Fruit fly (Drosophila melanogaster) whole organism, prepupa: ENCODE measurements around the gene CG13282.

Source experiments
- CG10669 ChIP-seq: fragments of 200-800 bp; sonication (Bioruptor generic); optimal IDR thresholded peaks from 3 replicates; lab custom pipeline; 2018; ENCODE audit warnings: missing biosample characterization, mild to moderate bottlenecking, missing genetic modification characterization, moderate library complexity
- CG11294 ChIP-seq: fragments of 200-800 bp; sonication (Bioruptor generic); IDR thresholded peaks from 2 replicates; pipeline ENCODE4 v1.3.6; 2022; ENCODE audit warnings: missing biosample characterization, missing genetic modification characterization
- CG11902 ChIP-seq: fragments of 200-800 bp; sonication (Bioruptor generic); optimal IDR thresholded peaks from 3 replicates; lab custom pipeline; 2016; ENCODE audit warnings: missing biosample characterization, missing genetic modification characterization
- CG15336 ChIP-seq: fragments of 200-800 bp; sonication (Bioruptor generic); IDR thresholded peaks from 2 replicates; pipeline ENCODE4 v1.3.6; 2022; ENCODE audit warnings: missing biosample characterization, missing genetic modification characterization
- CG1621 ChIP-seq: fragments of 200-800 bp; sonication (Bioruptor generic); optimal IDR thresholded peaks from 3 replicates; lab custom pipeline; 2018; ENCODE audit warnings: missing biosample characterization, mild to moderate bottlenecking, missing genetic modification characterization
- CG16779 ChIP-seq: fragments of 200-800 bp; sonication (Bioruptor generic); optimal IDR thresholded peaks from 3 replicates; lab custom pipeline; 2017; ENCODE audit warnings: missing biosample characterization, mild to moderate bottlenecking, missing genetic modification characterization
- CG3032 ChIP-seq: fragments of 200-800 bp; optimal IDR thresholded peaks from 2 replicates; lab custom pipeline; 2019; ENCODE audit warnings: missing biosample characterization, mild to moderate bottlenecking, missing genetic modification characterization, moderate library complexity
- CG31627 ChIP-seq: fragments of 200-800 bp; sonication (Bioruptor generic); optimal IDR thresholded peaks from 3 replicates; lab custom pipeline; 2016; ENCODE audit warnings: missing biosample characterization, missing genetic modification characterization
- CG34406 ChIP-seq: fragments of 200-800 bp; sonication (Bioruptor generic); optimal IDR thresholded peaks from 3 replicates; lab custom pipeline; 2016; ENCODE audit warnings: missing biosample characterization, missing genetic modification characterization
- CG6276 ChIP-seq: fragments of 200-800 bp; sonication (Bioruptor generic); optimal IDR thresholded peaks from 2 replicates; lab custom pipeline; 2017; ENCODE audit warnings: missing biosample characterization, mild to moderate bottlenecking, missing genetic modification characterization
- CG6792 ChIP-seq: fragments of 200-800 bp; sonication (Bioruptor generic); optimal IDR thresholded peaks from 3 replicates; lab custom pipeline; 2016; ENCODE audit warnings: missing biosample characterization, missing genetic modification characterization
- CG6808 ChIP-seq: fragments of 200-800 bp; sonication (Bioruptor generic); optimal IDR thresholded peaks from 3 replicates; lab custom pipeline; 2017; ENCODE audit warnings: missing biosample characterization, missing genetic modification characterization, mild to moderate bottlenecking, moderate library complexity, missing genetic modification reagents
- CG6854 ChIP-seq: fragments of 200-800 bp; sonication (Bioruptor generic); optimal IDR thresholded peaks from 2 replicates; lab custom pipeline; 2017; ENCODE audit warnings: missing biosample characterization, mild to moderate bottlenecking, missing genetic modification characterization
- CG7368 ChIP-seq: fragments of 200-800 bp; sonication (Bioruptor generic); optimal IDR thresholded peaks from 3 replicates; lab custom pipeline; 2016; ENCODE audit warnings: missing biosample characterization, missing genetic modification characterization
- CG8119 ChIP-seq: fragments of 200-800 bp; sonication (Bioruptor generic); IDR thresholded peaks from 3 replicates; pipeline ENCODE4 v1.3.6; 2022; ENCODE audit warnings: missing biosample characterization, missing genetic modification characterization
- CG8319 ChIP-seq: fragments of 200-800 bp; sonication (Bioruptor generic); optimal IDR thresholded peaks from 3 replicates; lab custom pipeline; 2016; ENCODE audit warnings: missing biosample characterization, missing genetic modification characterization
- CG9139 ChIP-seq: fragments of 200-800 bp; sonication (Bioruptor generic); optimal IDR thresholded peaks from 3 replicates; lab custom pipeline; 2017; ENCODE audit warnings: missing biosample characterization, mild to moderate bottlenecking, missing genetic modification characterization
- Eip75B ChIP-seq: fragments of 200-800 bp; sonication (Bioruptor generic); optimal IDR thresholded peaks from 3 replicates; lab custom pipeline; 2016; ENCODE audit warnings: missing biosample characterization, missing genetic modification characterization
- Eip78C ChIP-seq: fragments of 200-800 bp; sonication (Bioruptor generic); peaks from one replicate; lab custom pipeline; 2016; ENCODE audit warnings: missing biosample characterization, missing genetic modification characterization
- Eip93F ChIP-seq: fragments of 200-800 bp; sonication (Bioruptor generic); optimal IDR thresholded peaks from 2 replicates; lab custom pipeline; 2016; ENCODE audit warnings: missing biosample characterization, mild to moderate bottlenecking, missing genetic modification characterization
- Ets21C ChIP-seq: fragments of 200-800 bp; sonication (Bioruptor generic); optimal IDR thresholded peaks from 3 replicates; lab custom pipeline; 2016; ENCODE audit warnings: missing biosample characterization, missing genetic modification characterization
- Gug ChIP-seq: fragments of 200-800 bp; sonication (Bioruptor generic); IDR thresholded peaks from 2 replicates; pipeline ENCODE4 v1.3.6; 2022; ENCODE audit warnings: missing biosample characterization, missing genetic modification characterization
- Hr38 ChIP-seq: sonication (Bioruptor generic); optimal IDR thresholded peaks from 2 replicates; lab custom pipeline; 2016; ENCODE audit warnings: missing biosample characterization, missing genetic modification characterization
- Hr39 ChIP-seq: fragments of 200-800 bp; sonication (Bioruptor generic); optimal IDR thresholded peaks from 2 replicates; lab custom pipeline; 2016; ENCODE audit warnings: missing biosample characterization, missing genetic modification characterization
- Lpt ChIP-seq: fragments of 200-800 bp; sonication (Bioruptor generic); optimal IDR thresholded peaks from 3 replicates; lab custom pipeline; 2016; ENCODE audit warnings: missing biosample characterization, missing genetic modification characterization
- Met ChIP-seq: fragments of 200-800 bp; sonication (Bioruptor generic); optimal IDR thresholded peaks from 3 replicates; lab custom pipeline; 2016; ENCODE audit warnings: missing biosample characterization, missing genetic modification characterization
- Sox14 ChIP-seq: fragments of 200-800 bp; sonication (Bioruptor generic); optimal IDR thresholded peaks from 3 replicates; lab custom pipeline; 2016; ENCODE audit warnings: missing biosample characterization, missing genetic modification characterization
- Sox15 ChIP-seq: fragments of 200-800 bp; sonication (Bioruptor generic); optimal IDR thresholded peaks from 3 replicates; lab custom pipeline; 2016; ENCODE audit warnings: missing biosample characterization, missing genetic modification characterization
- achi ChIP-seq: fragments of 200-800 bp; sonication (Bioruptor generic); optimal IDR thresholded peaks from 3 replicates; lab custom pipeline; 2016; ENCODE audit warnings: missing biosample characterization, missing genetic modification characterization
- cyc ChIP-seq: fragments of 200-800 bp; sonication (Bioruptor generic); optimal IDR thresholded peaks from 3 replicates; lab custom pipeline; 2016; ENCODE audit warnings: missing biosample characterization, missing genetic modification characterization
- dac ChIP-seq: fragments of 200-800 bp; sonication (Bioruptor generic); optimal IDR thresholded peaks from 2 replicates; lab custom pipeline; 2017; ENCODE audit warnings: missing biosample characterization, mild to moderate bottlenecking, missing genetic modification characterization
- esn ChIP-seq: fragments of 200-800 bp; sonication (Bioruptor generic); optimal IDR thresholded peaks from 2 replicates; lab custom pipeline; 2016; ENCODE audit warnings: missing biosample characterization, mild to moderate bottlenecking, missing genetic modification characterization, moderate library complexity
- fd59A ChIP-seq: fragments of 200-800 bp; sonication (Bioruptor generic); optimal IDR thresholded peaks from 2 replicates; lab custom pipeline; 2017; ENCODE audit warnings: missing biosample characterization, mild to moderate bottlenecking, missing genetic modification characterization, missing genetic modification reagents
- fd85E ChIP-seq: fragments of 200-800 bp; sonication (Bioruptor generic); optimal IDR thresholded peaks from 3 replicates; lab custom pipeline; 2016; ENCODE audit warnings: missing biosample characterization, missing genetic modification characterization
- pdm3 ChIP-seq: fragments of 200-800 bp; sonication (Bioruptor generic); optimal IDR thresholded peaks from 3 replicates; lab custom pipeline; 2016; ENCODE audit warnings: missing biosample characterization, missing genetic modification characterization
- salr ChIP-seq, 2 experiments: fragments of 200-800 bp; sonication (Bioruptor generic); optimal IDR thresholded peaks; 3 replicates each; lab custom pipeline; 2016 to 2018; ENCODE audit warnings: missing biosample characterization in 2 of 2, missing genetic modification characterization in 2 of 2, mild to moderate bottlenecking in 1 of 2
- ss ChIP-seq, 2 experiments: fragments of 200-800 bp; sonication (Bioruptor generic); optimal IDR thresholded peaks; 2 replicates in 1 of 2; 3 replicates in 1 of 2; lab custom pipeline; 2017 to 2018; ENCODE audit warnings: mild to moderate bottlenecking in 2 of 2, missing biosample characterization in 2 of 2, missing genetic modification characterization in 2 of 2, moderate library complexity in 1 of 2

CG13282 gene

dm6 chr2L:16857131-16857530, 22.8 kb upstream of the CG13282 start:
- TF ChIP-seq esn (no peak), Eip93F (GFP tag; lab: Kevin White, UChicago) (no peak), CG11294 (no peak), CG9139 (GFP tag; lab: Kevin White, UChicago) (no peak), CG3032 (tag; lab: Kevin White, UChicago) (no peak), Sox15 (GFP tag; lab: Kevin White, UChicago) (no peak), pdm3 (no peak), ss (GFP tag; optimal IDR thresholded peaks at IDR 0.05; lab: Kevin White, UChicago) (no peak), CG6808 (GFP tag; lab: Kevin White, UChicago) (no peak)

dm6 chr2L:16852318-16852932, 18.1 kb upstream of the CG13282 start, which contains the start of gene CG31810:
Gene CG31810, minus strand, starts transcription at chr2L:16852368.
- TF ChIP-seq fd85E (GFP tag; lab: Kevin White, UChicago) (no peak), CG16779 (no peak), cyc (GFP tag; lab: Kevin White, UChicago) (no peak), CG11902 (GFP tag; lab: Kevin White, UChicago) (no peak), salr (GFP tag; optimal IDR thresholded peaks at IDR 0.05; lab: Kevin White, UChicago) (no peak), CG31627 (GFP tag; lab: Kevin White, UChicago) (no peak), CG15336 (GFP tag; lab: Robert Waterston, UW) (0 out of 2 replicates have a peak, but pooled peaks have one; percentile 20), Eip78C (GFP tag; lab: Kevin White, UChicago) (peak; percentile 36)

- no peak for TF ChIP-seq CG6854 (GFP tag; lab: Kevin White, UChicago)
- TF ChIP-seq CG7368 (GFP tag; lab: Kevin White, UChicago) = no peak
- TF ChIP-seq Sox14 (GFP tag; lab: Kevin White, UChicago) = no peak
- no peak for TF ChIP-seq cyc (GFP tag; lab: Kevin White, UChicago)
- no peak for TF ChIP-seq Eip75B (GFP tag; lab: Kevin White, UChicago)
- no peak for TF ChIP-seq CG34406 (GFP tag; lab: Kevin White, UChicago)
- no peak for TF ChIP-seq Hr39 (GFP tag; lab: Kevin White, UChicago)
- TF ChIP-seq CG8119 = no peak
- no peak for TF ChIP-seq CG10669
- no peak for TF ChIP-seq achi (GFP tag; lab: Kevin White, UChicago)
- TF ChIP-seq CG6808 (GFP tag; lab: Kevin White, UChicago) = no peak
- no peak for TF ChIP-seq Met (GFP tag; lab: Kevin White, UChicago)
- no peak for TF ChIP-seq fd59A (GFP tag; lab: Kevin White, UChicago)
- no peak for TF ChIP-seq ss (GFP tag; optimal IDR thresholded peaks at IDR 0.05; lab: Kevin White, UChicago)
- TF ChIP-seq Gug (GFP tag; lab: Robert Waterston, UW) = no peak
- TF ChIP-seq CG3032 (tag; lab: Kevin White, UChicago) = no peak
- no peak for TF ChIP-seq Ets21C
- TF ChIP-seq CG1621 = no peak
- TF ChIP-seq CG6792 (GFP tag; lab: Kevin White, UChicago) = no peak
Observed at dm6 chr2L:16850442-16850841, 16.1 kb upstream of the CG13282 start.

- TF ChIP-seq CG31627 (GFP tag; lab: Kevin White, UChicago) (no peak), dac (GFP tag; lab: Kevin White, UChicago) (no peak), CG16779 (no peak), Lpt (no peak), CG8319 (no peak), CG6808 (GFP tag; lab: Kevin White, UChicago) (no peak), Hr38 (GFP tag; lab: Kevin White, UChicago) (no peak), cyc (GFP tag; lab: Kevin White, UChicago) (no peak), CG6276 (GFP tag; lab: Kevin White, UChicago) (no peak)
Observed at dm6 chr2L:16848670-16849069, 14.4 kb upstream of the CG13282 start, which contains the start of gene CG13284. Gene CG13284, minus strand, starts transcription at chr2L:16848716.
